Fruit fly (Drosophila melanogaster): ENCODE results near the gene dpy.

Gene dpy

DNA sequence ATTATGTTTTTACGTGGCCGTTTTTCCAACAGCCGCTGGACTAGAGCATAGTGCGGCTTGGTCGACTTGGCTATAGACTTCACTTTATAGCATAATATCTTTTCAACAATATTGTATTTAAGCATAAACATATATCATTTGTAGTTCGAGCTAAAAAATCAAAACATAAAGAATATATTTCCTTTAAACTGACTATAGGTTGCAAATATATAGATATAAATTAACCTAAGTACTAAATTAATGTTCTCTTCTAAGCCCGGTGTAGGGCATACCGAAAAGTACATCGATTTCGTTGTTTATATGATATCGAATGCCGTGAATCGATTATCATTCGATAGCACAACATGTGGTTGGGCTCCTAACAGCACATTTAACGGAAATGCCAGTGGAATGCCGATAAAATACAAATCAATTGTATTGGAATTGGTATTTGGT is 165.5 kb downstream of the dpy start, which contains the start of gene MFS18:
TSS of gene MFS18 (minus strand) at position 54 of the 435 bp plus-strand sequence.
- TF ChIP-seq CG8478 (optimal IDR thresholded peaks at IDR 0.05) (no peak), psq (optimal IDR thresholded peaks at IDR 0.05) (no peak), usp (GFP tag; optimal IDR thresholded peaks at IDR 0.05) (no peak), Dll (optimal IDR thresholded peaks at IDR 0.05) (no peak), EcR (GFP tag; optimal IDR thresholded peaks at IDR 0.05) (no peak), pan (optimal IDR thresholded peaks at IDR 0.05) (no peak)

DNA sequence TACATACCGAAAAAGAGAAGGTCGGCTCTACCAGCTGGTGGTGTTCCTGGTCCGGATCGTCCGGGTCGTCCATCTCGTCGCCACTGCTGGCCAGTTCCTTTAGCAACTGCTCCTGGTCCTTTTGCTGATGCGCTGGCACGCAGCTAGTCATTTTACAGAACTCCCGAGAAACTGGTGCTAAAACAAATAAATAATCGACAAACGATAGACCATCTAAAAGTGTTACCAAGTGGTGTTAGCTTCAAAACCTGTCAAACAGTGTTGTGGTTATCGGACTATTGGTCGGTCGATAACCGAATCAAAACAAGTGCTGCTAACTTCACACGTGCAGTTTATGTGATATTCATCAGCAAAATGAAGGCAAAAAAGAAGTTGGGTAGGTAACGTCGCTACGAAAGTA is 169.6 kb downstream of the dpy start, which contains the start of the genes morgue and Elp3:
TSS of gene morgue (minus strand) at position 224 of the 400 bp plus-strand sequence.
TSS of gene Elp3 (plus strand) at position 276 of the 400 bp plus-strand sequence.
- TF ChIP-seq EcR (GFP tag; optimal IDR thresholded peaks at IDR 0.05) (no peak), usp (GFP tag; optimal IDR thresholded peaks at IDR 0.05) (no peak), CG8478 (optimal IDR thresholded peaks at IDR 0.05) (no peak), psq (optimal IDR thresholded peaks at IDR 0.05) (no peak), pan (optimal IDR thresholded peaks at IDR 0.05) (no peak), Dll (optimal IDR thresholded peaks at IDR 0.05) (no peak)

DNA sequence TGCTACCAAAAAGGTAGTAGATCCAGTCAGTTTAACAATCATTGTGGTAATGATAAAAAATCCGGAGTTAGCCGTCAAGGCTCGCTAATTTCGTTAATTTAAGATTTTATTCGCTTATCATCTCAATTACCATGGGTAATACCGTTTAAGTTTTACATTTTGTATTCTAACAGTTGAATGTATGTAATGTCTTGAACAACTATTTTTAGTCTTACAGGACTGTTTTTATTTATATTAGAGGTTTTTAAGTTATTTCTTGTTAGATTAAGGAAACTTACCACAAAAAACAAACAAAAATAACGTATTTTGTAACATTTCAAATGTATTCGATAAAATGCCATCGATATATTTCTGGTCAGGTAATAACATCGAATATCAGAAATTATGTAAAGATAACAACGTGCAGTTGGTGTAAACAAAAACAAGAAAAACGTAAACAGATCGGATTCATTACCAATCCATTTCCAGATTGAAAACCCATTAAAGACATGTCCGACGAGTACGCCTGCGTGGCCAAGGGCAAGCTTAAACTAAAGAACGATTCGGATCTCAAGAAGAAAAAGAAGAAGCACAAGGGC is 172.0 kb downstream of the dpy start, which contains the start of the genes Sfp24F and CG15432:
TSS of gene Sfp24F (minus strand) at position 51 of the 578 bp plus-strand sequence.
TSS of gene CG15432 (plus strand) at position 311 of the 578 bp plus-strand sequence.
- no peak for TF ChIP-seq CG8478 (optimal IDR thresholded peaks at IDR 0.05)
- TF ChIP-seq Dll (optimal IDR thresholded peaks at IDR 0.05), result no peak
- no peak for TF ChIP-seq psq (optimal IDR thresholded peaks at IDR 0.05)
- TF ChIP-seq pan (optimal IDR thresholded peaks at IDR 0.05), result no peak
- TF ChIP-seq EcR (GFP tag; optimal IDR thresholded peaks at IDR 0.05), result no peak
- no peak for TF ChIP-seq usp (GFP tag; optimal IDR thresholded peaks at IDR 0.05)

DNA sequence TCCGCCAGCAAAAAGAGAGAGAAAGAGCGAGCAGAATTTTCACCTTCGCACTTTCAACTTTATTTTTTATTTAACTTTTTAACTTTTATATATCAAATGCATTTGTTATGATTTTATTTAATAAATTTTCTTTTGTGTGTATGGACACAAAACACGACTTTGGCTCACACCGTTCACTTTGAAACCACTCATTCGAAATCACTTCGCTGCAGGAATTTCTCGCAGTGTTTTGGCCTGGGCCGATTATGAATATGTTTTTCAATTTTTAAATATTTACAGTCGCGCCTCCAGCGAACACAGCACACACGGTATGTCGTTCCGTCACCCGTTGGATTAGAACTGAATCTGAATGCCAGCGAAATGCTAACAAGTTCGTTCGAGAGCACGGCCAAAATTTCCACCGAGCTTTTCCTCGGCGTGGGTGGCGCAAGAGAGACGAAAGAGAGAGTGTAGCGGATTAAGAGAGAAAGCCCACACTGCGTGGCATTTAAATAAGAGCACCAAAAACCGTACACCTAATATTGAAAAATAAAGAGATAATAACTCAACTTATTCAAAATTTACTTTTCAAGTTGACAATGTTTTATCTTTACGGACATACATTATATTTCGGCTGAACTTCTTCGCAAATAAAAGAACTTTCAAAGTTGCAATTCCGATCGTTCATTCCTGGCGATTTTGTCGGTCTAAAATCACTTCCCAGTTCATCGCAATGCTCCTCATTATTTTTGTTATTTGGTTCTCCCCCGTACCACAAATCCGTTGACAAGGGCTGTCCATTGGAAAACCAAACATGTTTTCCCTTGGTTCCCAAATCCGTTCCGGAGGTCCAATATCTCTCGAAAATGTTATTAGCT is 173.0 kb downstream of the dpy start, which contains the start of gene CG15431:
TSS of gene CG15431 (minus strand) at position 402 of the 857 bp plus-strand sequence.
- TF ChIP-seq EcR (GFP tag; optimal IDR thresholded peaks at IDR 0.05) (no peak), usp (GFP tag; optimal IDR thresholded peaks at IDR 0.05) (no peak), pan (optimal IDR thresholded peaks at IDR 0.05) (no peak), Dll (optimal IDR thresholded peaks at IDR 0.05) (no peak), psq (optimal IDR thresholded peaks at IDR 0.05) (no peak), CG8478 (optimal IDR thresholded peaks at IDR 0.05) (no peak)

DNA sequence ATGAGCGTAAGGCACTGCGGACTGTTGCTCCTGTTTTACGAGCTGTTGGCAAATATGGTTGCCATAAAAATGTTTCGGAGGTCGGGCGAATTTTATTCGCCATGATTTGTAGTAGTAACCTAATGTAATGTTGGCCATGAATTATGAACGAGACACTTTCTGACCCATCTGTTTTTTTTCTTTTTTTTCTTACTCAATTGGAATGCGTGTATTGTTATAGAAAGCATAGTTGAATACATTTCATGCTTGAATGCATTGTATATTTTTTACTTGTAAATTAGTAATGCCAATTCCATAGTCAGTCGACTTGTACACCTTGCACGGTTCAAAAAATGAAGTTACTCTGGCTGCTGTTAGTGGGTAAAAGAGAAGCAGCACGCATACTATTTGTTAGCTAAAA is 176.6 kb downstream of the dpy start, which contains the start of gene CG43056:
TSS of gene CG43056 (plus strand) at position 301 of the 400 bp plus-strand sequence.
- TF ChIP-seq pan (optimal IDR thresholded peaks at IDR 0.05) (no peak), psq (optimal IDR thresholded peaks at IDR 0.05) (no peak), EcR (GFP tag; optimal IDR thresholded peaks at IDR 0.05) (no peak), CG8478 (optimal IDR thresholded peaks at IDR 0.05) (no peak), Dll (optimal IDR thresholded peaks at IDR 0.05) (no peak), usp (GFP tag; optimal IDR thresholded peaks at IDR 0.05) (no peak)

DNA sequence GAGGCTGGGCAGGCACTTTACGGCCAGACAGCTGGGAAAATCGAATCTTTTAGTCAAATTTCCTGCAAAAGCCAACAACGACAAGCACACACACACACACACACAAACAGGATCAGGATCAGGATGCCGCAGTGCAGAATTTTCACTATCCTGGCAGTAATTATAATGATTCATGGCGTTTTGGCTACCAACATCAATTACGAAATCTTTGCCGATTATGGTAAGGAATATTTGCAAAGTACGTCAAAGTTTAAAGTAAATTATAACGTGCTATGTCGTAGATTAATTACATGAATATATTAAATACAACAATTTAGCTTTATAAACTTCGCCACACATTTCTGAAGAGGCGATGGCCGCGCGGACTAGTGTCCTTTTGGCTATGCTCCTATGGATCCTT is 180.5 kb downstream of the dpy start, which contains the start of the genes CG34177 and CG34178:
TSS of gene CG34177 (plus strand) at position 301 of the 400 bp plus-strand sequence.
TSS of gene CG34178 (plus strand) at position 301 of the 400 bp plus-strand sequence.
- TF ChIP-seq EcR (GFP tag; optimal IDR thresholded peaks at IDR 0.05) (no peak), CG8478 (optimal IDR thresholded peaks at IDR 0.05) (no peak), psq (optimal IDR thresholded peaks at IDR 0.05) (no peak), pan (optimal IDR thresholded peaks at IDR 0.05) (no peak), usp (GFP tag; optimal IDR thresholded peaks at IDR 0.05) (no peak), Dll (optimal IDR thresholded peaks at IDR 0.05) (no peak)
